Fruit fly (Drosophila melanogaster) ovary, adult (tissue): ENCODE data around the gene CG14618.

Source experiments
- CG17801 ChIP-seq: fragments of 200-800 bp; optimal IDR thresholded peaks from 2 replicates; lab custom pipeline; 2019; ENCODE audit warnings: missing biosample characterization, mild to moderate bottlenecking, missing genetic modification characterization, moderate library complexity; ENCODE audit not compliant: partially characterized antibody

The CG14618 gene

dm6 chrX:22479207-22479820, 5.8 kb downstream of the CG14618 start:
- TF ChIP-seq CG17801 (GFP tag; lab: Kevin White, UChicago), result peak; percentile 34

DNA sequence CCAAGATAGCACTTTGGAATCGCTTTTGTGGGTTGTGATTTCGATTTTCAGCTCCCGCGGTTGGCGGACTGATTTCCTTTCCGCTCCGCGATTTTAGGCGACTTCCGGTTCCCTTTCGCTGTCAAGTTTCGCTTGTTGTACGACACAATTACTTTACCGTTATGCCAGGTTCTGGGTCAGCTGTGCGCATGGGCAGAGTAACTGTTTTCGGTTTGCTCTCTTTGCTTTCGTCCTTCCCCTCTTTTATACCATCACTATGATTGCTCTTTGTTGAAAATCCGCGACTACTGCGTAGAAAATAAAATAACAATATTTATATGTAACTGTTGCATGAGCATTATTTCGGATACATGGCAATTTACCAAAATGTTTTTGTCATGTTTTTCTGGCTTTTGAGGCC, 7.1 kb downstream of the CG14618 start:
- TF ChIP-seq CG17801 (GFP tag; lab: Kevin White, UChicago), result no peak

dm6 chrX:22481131-22481530, 7.6 kb downstream of the CG14618 start:
- no peak for TF ChIP-seq CG17801 (GFP tag; lab: Kevin White, UChicago)

DNA sequence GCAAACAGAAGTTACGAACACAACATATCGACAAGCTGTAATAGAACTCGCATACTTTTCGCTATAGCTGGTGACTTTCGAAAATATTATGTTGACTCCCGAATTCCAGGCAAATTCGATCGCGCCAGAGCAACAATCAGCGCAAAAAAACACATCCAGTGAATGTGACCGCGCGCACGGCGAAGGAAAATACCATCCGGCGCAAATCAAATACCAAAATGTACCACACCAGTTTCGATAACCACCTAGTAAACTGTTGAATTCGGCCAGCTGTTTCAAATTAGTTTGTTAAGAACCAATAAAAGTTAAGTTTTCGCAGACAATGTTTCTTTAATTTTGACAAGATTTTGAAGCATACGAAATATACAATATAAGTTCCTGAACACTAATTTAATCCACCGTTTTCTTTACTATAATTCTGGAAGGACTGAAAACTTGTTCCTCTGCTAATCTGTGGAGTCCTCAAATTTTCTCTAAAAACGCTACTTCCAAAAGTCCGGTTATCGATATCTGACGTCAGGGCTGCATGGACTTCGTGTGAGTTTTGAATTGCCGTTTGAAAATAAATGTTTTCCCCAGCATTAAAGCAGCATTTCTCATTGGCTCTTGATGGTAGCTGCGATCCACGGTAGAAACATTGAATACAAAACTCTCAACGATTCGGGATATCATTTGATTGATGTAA, 8.5 kb downstream of the CG14618 start, which contains the start of the genes Cp110 and CG12576:
Cp110 (plus strand) TSS at position 223 of the 685 bp plus-strand sequence.
CG12576 (minus strand) TSS at position 498 of the 685 bp plus-strand sequence.
- no peak for TF ChIP-seq CG17801 (GFP tag; lab: Kevin White, UChicago)

- no peak for TF ChIP-seq CG17801 (GFP tag; lab: Kevin White, UChicago)
Observed at dm6 chrX:22486487-22486886, 13.0 kb downstream of the CG14618 start.

dm6 chrX:22486919-22487634, 13.6 kb downstream of the CG14618 start:
- TF ChIP-seq CG17801 (GFP tag; lab: Kevin White, UChicago), result peak; percentile 50

DNA sequence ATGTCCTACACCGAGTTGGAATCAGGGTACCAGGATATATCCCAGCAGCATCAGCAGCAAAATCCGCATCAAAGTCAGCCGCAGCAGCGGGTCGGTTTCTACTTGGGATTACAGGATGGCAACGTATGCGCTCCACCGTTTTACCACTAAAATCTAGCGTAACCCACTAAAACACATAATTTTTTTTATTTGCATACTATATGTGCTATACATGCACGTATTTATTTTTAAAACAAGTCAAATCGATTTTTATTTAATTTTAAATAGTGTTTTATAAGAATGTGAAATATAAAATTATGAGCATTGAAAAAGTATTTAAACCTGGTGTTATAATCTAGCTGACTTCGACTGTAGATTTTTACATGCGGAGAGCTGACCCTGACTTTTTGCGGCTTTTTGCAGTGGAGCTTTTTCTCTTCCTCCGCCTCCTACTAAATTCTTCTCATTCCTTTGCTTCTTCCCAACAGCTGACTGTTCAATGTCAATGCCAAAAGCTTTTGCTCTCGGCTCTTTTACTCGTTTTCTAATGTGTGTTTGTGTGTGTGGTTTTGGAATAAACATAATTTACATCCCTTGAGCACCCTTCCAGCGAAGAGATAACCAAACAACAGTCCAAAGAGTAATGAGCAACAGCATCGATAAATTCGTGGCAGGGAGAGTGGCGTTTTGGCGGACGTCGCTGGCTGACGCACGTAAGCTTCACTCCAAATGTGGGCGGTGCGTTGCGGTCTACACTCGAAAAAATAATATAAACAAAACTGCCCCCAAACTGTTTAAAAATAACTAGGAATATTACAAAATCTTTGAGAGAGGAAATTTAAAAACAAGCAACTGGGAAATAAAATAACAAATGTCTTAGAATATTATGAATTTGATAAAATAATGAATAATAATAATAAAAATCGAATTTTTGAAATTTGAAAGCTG, 14.4 kb downstream of the CG14618 start:
- peak; percentile 29 for TF ChIP-seq CG17801 (GFP tag; lab: Kevin White, UChicago)

- TF ChIP-seq CG17801 (GFP tag; lab: Kevin White, UChicago), result no peak
Observed at dm6 chrX:22490584-22490983, 17.1 kb downstream of the CG14618 start.

DNA sequence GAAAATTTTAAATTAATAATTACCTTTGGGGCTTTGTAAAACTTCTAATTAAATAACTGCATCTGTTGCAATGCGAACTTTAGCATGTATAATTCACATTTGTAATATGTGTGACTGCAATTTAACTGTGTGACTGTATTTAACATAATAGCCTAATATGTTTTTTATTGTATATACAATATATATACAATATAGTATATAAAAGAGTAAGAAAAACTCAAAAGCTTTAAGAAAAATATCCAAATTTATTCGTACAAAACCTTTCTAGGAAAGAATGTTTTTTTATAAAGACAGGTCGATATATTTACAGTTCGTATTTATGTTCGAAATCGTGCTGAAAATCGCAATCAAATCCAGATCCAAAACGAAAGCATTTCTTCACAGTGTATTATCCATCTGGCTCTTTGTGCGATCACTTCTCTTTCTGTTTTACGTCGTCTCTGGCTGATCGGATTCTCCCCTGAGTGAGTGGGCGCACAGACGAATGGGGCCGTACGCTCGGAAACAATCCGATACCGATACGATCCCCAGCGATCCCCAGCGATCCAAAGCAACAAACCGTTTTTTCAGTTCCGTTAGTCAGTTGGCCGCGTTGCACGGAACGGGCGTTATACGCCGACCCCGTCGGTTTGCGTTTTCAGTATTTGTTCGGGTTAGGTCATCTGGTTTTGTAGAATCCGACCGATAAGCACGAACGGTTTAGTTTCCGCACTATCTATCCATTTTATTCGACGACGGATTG, 17.7 kb downstream of the CG14618 start:
- peak; percentile 32 for TF ChIP-seq CG17801 (GFP tag; lab: Kevin White, UChicago)

dm6 chrX:22499557-22499956, 26.1 kb downstream of the CG14618 start:
- no peak for TF ChIP-seq CG17801 (GFP tag; lab: Kevin White, UChicago)

DNA sequence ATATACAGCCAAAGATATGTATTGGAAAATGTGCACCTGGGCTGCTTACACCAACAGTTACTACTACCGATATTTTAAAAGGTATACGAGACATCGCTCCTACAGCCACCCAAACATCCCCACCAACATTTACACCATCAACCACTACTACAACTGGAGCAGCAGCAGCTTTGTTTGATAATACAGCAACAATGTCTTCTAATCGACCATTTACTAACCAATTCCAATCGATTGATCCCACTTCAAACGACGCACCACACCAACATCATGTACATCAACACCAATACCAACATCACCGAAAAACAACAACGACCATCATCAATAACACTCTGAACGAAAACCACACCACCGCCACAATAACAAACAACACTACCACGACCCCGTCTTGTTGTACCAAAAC, 28.7 kb downstream of the CG14618 start:
- TF ChIP-seq CG17801 (GFP tag; lab: Kevin White, UChicago), result no peak

dm6 chrX:22509085-22509484, 35.6 kb downstream of the CG14618 start:
- TF ChIP-seq CG17801 (GFP tag; lab: Kevin White, UChicago), result no peak

DNA sequence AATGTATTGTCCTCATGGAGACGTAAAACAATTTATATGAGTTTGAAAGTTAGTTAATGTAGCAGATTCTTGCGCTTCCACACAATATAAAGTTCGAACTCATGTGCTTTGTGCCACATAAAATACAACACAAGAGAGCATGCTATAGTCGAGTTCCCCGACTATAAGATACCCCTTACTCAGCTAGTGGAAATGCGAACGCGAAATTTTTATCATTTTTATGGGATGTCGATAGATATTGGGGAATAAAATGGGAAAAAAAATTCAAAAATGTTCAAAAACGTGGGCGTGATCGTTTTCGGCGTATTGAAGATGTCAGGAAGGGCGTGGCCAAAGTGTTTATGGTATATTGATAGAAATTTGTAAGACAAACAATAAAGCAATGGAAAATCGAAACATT, 37.3 kb downstream of the CG14618 start:
- TF ChIP-seq CG17801 (GFP tag; lab: Kevin White, UChicago), result no peak

DNA sequence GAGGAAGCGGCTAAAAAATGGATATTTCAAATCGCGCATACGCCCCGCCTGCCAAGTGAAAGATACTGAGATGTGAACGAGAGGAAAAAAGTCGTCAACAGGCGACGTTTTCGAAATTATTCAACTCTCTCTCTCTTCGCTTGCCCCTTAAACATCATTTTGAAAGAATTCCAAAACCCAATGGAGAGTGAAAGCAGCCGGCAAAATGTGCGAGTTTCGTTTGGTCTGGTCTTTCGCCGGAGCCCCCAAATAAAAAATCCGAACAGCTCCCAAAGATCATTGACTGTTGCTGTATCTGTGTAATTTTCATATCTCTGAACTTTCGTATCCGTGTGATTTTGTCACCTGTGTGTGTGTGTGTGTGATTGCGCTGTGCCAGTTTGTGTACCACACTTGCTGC, 38.6 kb downstream of the CG14618 start:
- no peak for TF ChIP-seq CG17801 (GFP tag; lab: Kevin White, UChicago)
